Worm (Caenorhabditis elegans) whole organism, mixed stage, embryonic: ENCODE measurements around the gene C09G5.7.
A peak's percentile ranks its signal among the peaks of the same experiment; 100 is the strongest.

Source experiments
- M03D4.4 ChIP-seq: sonication (generic microtip); optimal IDR thresholded peaks from 2 replicates; lab custom pipeline; 2017; ENCODE audit warnings: mild to moderate bottlenecking, missing genetic modification characterization, missing compliant biosample characterization
- blmp-1 ChIP-seq: fragments of 150-350 bp; optimal IDR thresholded peaks from 2 replicates; lab custom pipeline; 2014; ENCODE audit warnings: missing biosample characterization, missing genetic modification characterization
- ceh-39 ChIP-seq: fragments of 150-350 bp; optimal IDR thresholded peaks from 2 replicates; lab custom pipeline; 2014; ENCODE audit warnings: missing biosample characterization, missing genetic modification characterization
- ceh-43 ChIP-seq: fragments of 200-800 bp; sonication (Bioruptor generic); optimal IDR thresholded peaks from 2 replicates; lab custom pipeline; 2018; ENCODE audit warnings: mild to moderate bottlenecking, missing genetic modification characterization, moderate library complexity, missing compliant biosample characterization
- ceh-83 ChIP-seq: fragments of 200-800 bp; sonication (Bioruptor generic); optimal IDR thresholded peaks from 2 replicates; lab custom pipeline; 2018; ENCODE audit warnings: mild to moderate bottlenecking, missing genetic modification characterization, missing compliant biosample characterization
- ces-1 ChIP-seq: fragments of 150-350 bp; optimal IDR thresholded peaks from 2 replicates; lab custom pipeline; 2014; ENCODE audit warnings: missing biosample characterization, missing genetic modification reagents, missing genetic modification characterization
- cnd-1 ChIP-seq: fragments of 200-800 bp; sonication (Bioruptor generic); optimal IDR thresholded peaks from 2 replicates; lab custom pipeline; 2018; ENCODE audit warnings: mild to moderate bottlenecking, missing genetic modification characterization, missing compliant biosample characterization
- drap-1 ChIP-seq: fragments of 200-800 bp; sonication (Bioruptor generic); optimal IDR thresholded peaks from 3 replicates; lab custom pipeline; 2018; ENCODE audit warnings: mild to moderate bottlenecking, missing genetic modification characterization, missing compliant biosample characterization
- flh-1 ChIP-seq: fragments of 200-800 bp; sonication (Bioruptor generic); optimal IDR thresholded peaks from 2 replicates; lab custom pipeline; 2018; ENCODE audit warnings: mild to moderate bottlenecking, missing genetic modification characterization, moderate library complexity, missing compliant biosample characterization
- ham-2 ChIP-seq: fragments of 200-800 bp; sonication (Bioruptor generic); optimal IDR thresholded peaks from 2 replicates; lab custom pipeline; 2018; ENCODE audit warnings: mild to moderate bottlenecking, missing genetic modification characterization, missing compliant biosample characterization
- hlh-1 ChIP-seq: fragments of 150-350 bp; optimal IDR thresholded peaks from 2 replicates; lab custom pipeline; 2014; ENCODE audit warnings: missing biosample characterization, missing genetic modification reagents, missing genetic modification characterization
- lin-13 ChIP-seq: fragments of 150-350 bp; optimal IDR thresholded peaks from 2 replicates; lab custom pipeline; 2014; ENCODE audit warnings: missing biosample characterization, missing genetic modification characterization
- lin-32 ChIP-seq: fragments of 200-800 bp; sonication (Bioruptor generic); optimal IDR thresholded peaks from 2 replicates; lab custom pipeline; 2018; ENCODE audit warnings: mild to moderate bottlenecking, missing genetic modification characterization, missing compliant biosample characterization
- lsy-2 ChIP-seq: fragments of 150-350 bp; optimal IDR thresholded peaks from 2 replicates; lab custom pipeline; 2014; ENCODE audit warnings: missing biosample characterization, missing genetic modification characterization
- mab-5 ChIP-seq: fragments of 150-350 bp; optimal IDR thresholded peaks from 2 replicates; lab custom pipeline; 2014; ENCODE audit warnings: missing biosample characterization, missing genetic modification characterization
- mls-2 ChIP-seq: sonication (generic microtip); optimal IDR thresholded peaks from 2 replicates; lab custom pipeline; 2016; ENCODE audit warnings: mild to moderate bottlenecking, missing genetic modification characterization, moderate library complexity, missing compliant biosample characterization
- nhr-12 ChIP-seq: fragments of 150-350 bp; optimal IDR thresholded peaks from 2 replicates; lab custom pipeline; 2014; ENCODE audit warnings: missing biosample characterization, missing genetic modification characterization
- nhr-2 ChIP-seq: fragments of 150-350 bp; optimal IDR thresholded peaks from 2 replicates; lab custom pipeline; 2014; ENCODE audit warnings: missing biosample characterization, missing genetic modification characterization
- nhr-237 ChIP-seq: fragments of 150-350 bp; optimal IDR thresholded peaks from 2 replicates; lab custom pipeline; 2014; ENCODE audit warnings: missing biosample characterization, missing genetic modification characterization
- nhr-28 ChIP-seq: fragments of 150-350 bp; optimal IDR thresholded peaks from 2 replicates; lab custom pipeline; 2014; ENCODE audit warnings: missing biosample characterization, missing genetic modification characterization
- nhr-76 ChIP-seq: sonication (generic microtip); optimal IDR thresholded peaks from 2 replicates; lab custom pipeline; 2017; ENCODE audit warnings: missing biosample characterization, missing genetic modification characterization
- pha-4 ChIP-seq: fragments of 150-350 bp; optimal IDR thresholded peaks from 2 replicates; lab custom pipeline; 2018; ENCODE audit warnings: missing biosample characterization, missing genetic modification reagents, missing genetic modification characterization
- sem-2 ChIP-seq: fragments of 200-800 bp; sonication (Bioruptor generic); optimal IDR thresholded peaks from 2 replicates; lab custom pipeline; 2018; ENCODE audit warnings: mild to moderate bottlenecking, missing genetic modification characterization, missing compliant biosample characterization
- snpc-4 ChIP-seq: fragments of 150-350 bp; optimal IDR thresholded peaks from 2 replicates; lab custom pipeline; 2014; ENCODE audit warnings: missing biosample characterization, missing genetic modification characterization
- sptf-1 ChIP-seq: sonication (generic microtip); optimal IDR thresholded peaks from 2 replicates; lab custom pipeline; 2017; ENCODE audit warnings: mild to moderate bottlenecking, missing genetic modification characterization, moderate library complexity, missing compliant biosample characterization
- tbx-8 ChIP-seq: fragments of 200-800 bp; sonication (Bioruptor generic); optimal IDR thresholded peaks from 2 replicates; lab custom pipeline; 2018; ENCODE audit warnings: mild to moderate bottlenecking, missing genetic modification characterization, moderate library complexity, missing compliant biosample characterization
- unc-120 ChIP-seq: sonication (generic microtip); optimal IDR thresholded peaks from 2 replicates; lab custom pipeline; 2017; ENCODE audit warnings: missing genetic modification characterization, missing compliant biosample characterization; ENCODE audit not compliant: poor library complexity, severe bottlenecking
- unc-39 ChIP-seq: fragments of 150-350 bp; optimal IDR thresholded peaks from 2 replicates; lab custom pipeline; 2014; ENCODE audit warnings: missing biosample characterization, missing genetic modification characterization
- unc-62 ChIP-seq: fragments of 150-350 bp; optimal IDR thresholded peaks from 2 replicates; lab custom pipeline; 2014; ENCODE audit warnings: missing biosample characterization, missing genetic modification reagents, missing genetic modification characterization
- zip-8 ChIP-seq: fragments of 150-350 bp; optimal IDR thresholded peaks from 2 replicates; lab custom pipeline; 2014; ENCODE audit warnings: missing biosample characterization, missing genetic modification characterization
- ztf-11 ChIP-seq: fragments of 150-350 bp; optimal IDR thresholded peaks from 2 replicates; lab custom pipeline; 2014; ENCODE audit warnings: missing biosample characterization, missing genetic modification characterization

Gene C09G5.7

ce11 chrII:10723069-10723468 is 8.4 kb downstream of the C09G5.7 start, which contains the start of gene C09G5.14:
C09G5.14 (minus strand) TSS chrII:10723169.
- TF ChIP-seq cnd-1 (tag; lab: Kevin White, UChicago): no peak

- TF ChIP-seq nhr-2 (tag; lab: Kevin White, UChicago): no peak
- no peak for TF ChIP-seq blmp-1 (tag; lab: Kevin White, UChicago)
- TF ChIP-seq snpc-4 (tag; lab: Kevin White, UChicago): no peak
- TF ChIP-seq unc-120 (tag; lab: Kevin White, UChicago): no peak
- no peak for TF ChIP-seq cnd-1 (tag; lab: Kevin White, UChicago)
Measured at ce11 chrII:10730702-10731101, 16.0 kb downstream of the C09G5.7 start.

DNA sequence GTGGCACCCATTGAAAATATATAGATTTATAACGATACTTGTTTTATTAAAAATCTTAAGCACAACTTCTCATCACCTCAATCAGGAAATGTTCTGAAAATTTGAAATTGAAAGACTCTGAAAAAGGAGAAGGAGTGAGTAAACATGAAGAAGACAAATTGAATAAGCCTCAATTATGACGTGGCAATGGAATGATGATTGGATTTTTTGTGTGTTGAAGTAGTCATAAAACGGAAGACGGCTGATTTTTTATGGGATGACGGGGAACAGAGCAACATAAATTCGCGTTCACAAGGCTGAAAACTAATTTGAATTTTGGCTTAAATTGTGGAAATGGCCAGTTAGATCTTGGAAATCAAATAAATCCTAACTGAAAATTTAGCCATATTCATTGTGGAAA is 16.9 kb downstream of the C09G5.7 start, which contains the start of gene glb-12:
Gene glb-12, minus strand, starts transcription at position 101 of the 400 bp plus-strand sequence.
- TF ChIP-seq M03D4.4 (tag; lab: Kevin White, UChicago): no peak
- no peak for TF ChIP-seq nhr-12 (tag; lab: Kevin White, UChicago)
- TF ChIP-seq ztf-11 (tag; lab: Kevin White, UChicago): no peak
- no peak for TF ChIP-seq cnd-1 (tag; lab: Kevin White, UChicago)
- TF ChIP-seq ces-1 (GFP tag; lab: Kevin White, UChicago): no peak
- TF ChIP-seq tbx-8: no peak
- TF ChIP-seq ham-2: no peak
- no peak for TF ChIP-seq ceh-43 (GFP tag; lab: Kevin White, UChicago)
- no peak for TF ChIP-seq mab-5 (tag; lab: Kevin White, UChicago)
- no peak for TF ChIP-seq lsy-2
- TF ChIP-seq, all 35 proteins: peak for 0

- no peak for TF ChIP-seq nhr-76
- TF ChIP-seq ham-2: no peak
- TF ChIP-seq drap-1: no peak
- TF ChIP-seq pha-4 (tag; lab: Kevin White, UChicago): no peak
- no peak for TF ChIP-seq hlh-1 (tag; lab: Kevin White, UChicago)
- TF ChIP-seq nhr-12 (tag; lab: Kevin White, UChicago): no peak
- no peak for TF ChIP-seq lin-32 (GFP tag; lab: Kevin White, UChicago)
- no peak for TF ChIP-seq lsy-2
- no peak for TF ChIP-seq zip-8
- no peak for TF ChIP-seq unc-62
- TF ChIP-seq nhr-237 (tag; lab: Kevin White, UChicago): no peak
- no peak for TF ChIP-seq unc-39 (tag; lab: Kevin White, UChicago)
- TF ChIP-seq ceh-83 (GFP tag; lab: Kevin White, UChicago): no peak
- TF ChIP-seq ztf-11 (tag; lab: Kevin White, UChicago): no peak
- TF ChIP-seq flh-1 (GFP tag; lab: Kevin White, UChicago): no peak
- no peak for TF ChIP-seq ceh-39 (tag; lab: Kevin White, UChicago)
- TF ChIP-seq M03D4.4 (tag; lab: Kevin White, UChicago): no peak
Measured at ce11 chrII:10737059-10737458, 22.4 kb downstream of the C09G5.7 start, which contains the start of gene C52A11.3. C52A11.3 (plus strand) TSS chrII:10737359.

ce11 chrII:10744801-10745200 is 30.1 kb downstream of the C09G5.7 start:
- TF ChIP-seq sptf-1 (tag; lab: Kevin White, UChicago) (no peak), nhr-28 (no peak), ces-1 (GFP tag; lab: Kevin White, UChicago) (peak; percentile 31), sem-2 (GFP tag; lab: Kevin White, UChicago) (no peak)

- TF ChIP-seq ces-1 (GFP tag; lab: Kevin White, UChicago) (peak; percentile 71), unc-62 (no peak), nhr-2 (tag; lab: Kevin White, UChicago) (no peak), ceh-39 (tag; lab: Kevin White, UChicago) (no peak), lin-13 (no peak)
Measured at ce11 chrII:10753694-10754093, 39.0 kb downstream of the C09G5.7 start.

DNA sequence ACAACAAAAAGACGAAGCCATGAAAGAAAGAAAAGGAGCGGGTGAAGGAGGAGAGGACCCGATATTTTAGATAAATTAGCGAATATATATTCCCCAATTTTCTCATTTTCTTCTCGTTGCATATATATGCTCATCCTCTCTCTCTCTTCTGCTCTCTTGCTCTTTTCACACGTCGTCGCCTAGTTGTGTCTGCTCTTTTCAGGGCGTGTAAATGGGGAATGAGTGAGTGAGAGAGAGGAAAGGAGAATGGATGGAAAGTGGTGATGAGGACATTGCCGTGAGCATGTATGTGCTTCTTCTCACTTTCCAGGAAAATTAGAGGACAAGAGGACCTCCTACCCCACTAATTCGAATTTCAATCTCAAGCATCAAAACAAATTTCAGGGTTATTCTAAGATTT is 40.8 kb downstream of the C09G5.7 start:
- peak; percentile 61 for TF ChIP-seq ces-1 (GFP tag; lab: Kevin White, UChicago)
- TF ChIP-seq ceh-83 (GFP tag; lab: Kevin White, UChicago): no peak
- TF ChIP-seq nhr-28: no peak
- peak; percentile 43 for TF ChIP-seq mls-2 (tag; lab: Kevin White, UChicago)
- TF ChIP-seq snpc-4 (tag; lab: Kevin White, UChicago): no peak
